Worm (Caenorhabditis elegans) whole organism, late embryonic: ENCODE measurements around the gene sri-54.

Experiments used
- C08G9.2 ChIP-seq: sonication (generic microtip); optimal IDR thresholded peaks from 2 replicates; lab custom pipeline; 2016; ENCODE audit warnings: mild to moderate bottlenecking, missing genetic modification characterization, moderate library complexity, missing compliant biosample characterization
- F13H6.1 ChIP-seq: sonication (generic microtip); optimal IDR thresholded peaks from 2 replicates; lab custom pipeline; 2016; ENCODE audit warnings: missing genetic modification characterization, missing compliant biosample characterization
- Y22D7AL.16 ChIP-seq: sonication (generic microtip); optimal IDR thresholded peaks from 2 replicates; lab custom pipeline; 2016; ENCODE audit warnings: missing genetic modification characterization, missing compliant biosample characterization
- ahr-1 ChIP-seq: sonication (generic microtip); optimal IDR thresholded peaks from 2 replicates; lab custom pipeline; 2016; ENCODE audit warnings: missing genetic modification characterization, missing compliant biosample characterization
- ama-1 ChIP-seq: fragments of 150-350 bp; optimal IDR thresholded peaks from 2 replicates; lab custom pipeline; 2014
- ceh-2 ChIP-seq: sonication (generic microtip); optimal IDR thresholded peaks from 2 replicates; lab custom pipeline; 2016; ENCODE audit warnings: missing genotype, missing genetic modification characterization, missing compliant biosample characterization
- ceh-24 ChIP-seq: sonication (generic microtip); optimal IDR thresholded peaks from 2 replicates; lab custom pipeline; 2016; ENCODE audit warnings: mild to moderate bottlenecking, missing genetic modification characterization, missing compliant biosample characterization
- ceh-31 ChIP-seq: sonication (generic microtip); optimal IDR thresholded peaks from 2 replicates; lab custom pipeline; 2016; ENCODE audit warnings: missing genetic modification characterization, missing compliant biosample characterization
- ceh-45 ChIP-seq: fragments of 200-800 bp; sonication (Bioruptor generic); IDR thresholded peaks from 2 replicates; pipeline ENCODE4 v1.3.6; 2022; ENCODE audit warnings: missing genetic modification reagents, missing genetic modification characterization, missing compliant biosample characterization
- ceh-6 ChIP-seq: fragments of 200-800 bp; sonication (Bioruptor generic); optimal IDR thresholded peaks from 2 replicates; lab custom pipeline; 2018; ENCODE audit warnings: mild to moderate bottlenecking, missing genetic modification characterization, missing compliant biosample characterization
- dmd-4 ChIP-seq: sonication (generic microtip); optimal IDR thresholded peaks from 2 replicates; lab custom pipeline; 2016; ENCODE audit warnings: borderline replicate concordance, missing genetic modification characterization, missing compliant biosample characterization
- dve-1 ChIP-seq: sonication (generic microtip); optimal IDR thresholded peaks from 2 replicates; lab custom pipeline; 2017; ENCODE audit warnings: antibody characterized with exemption, mild to moderate bottlenecking, missing genetic modification characterization, missing compliant biosample characterization
- elt-2 ChIP-seq: sonication (generic microtip); optimal IDR thresholded peaks from 2 replicates; lab custom pipeline; 2016; ENCODE audit warnings: missing genetic modification reagents, missing genetic modification characterization, missing compliant biosample characterization
- elt-4 ChIP-seq: sonication (generic microtip); optimal IDR thresholded peaks from 2 replicates; lab custom pipeline; 2016; ENCODE audit warnings: missing genetic modification characterization, missing compliant biosample characterization
- eyg-1 ChIP-seq: sonication (generic microtip); optimal IDR thresholded peaks from 2 replicates; lab custom pipeline; 2016; ENCODE audit warnings: missing genotype, missing genetic modification characterization, missing compliant biosample characterization
- fax-1 ChIP-seq: sonication (generic microtip); optimal IDR thresholded peaks from 2 replicates; lab custom pipeline; 2016; ENCODE audit warnings: missing genotype, missing genetic modification characterization, missing compliant biosample characterization
- hlh-13 ChIP-seq: fragments of 200-800 bp; sonication (Bioruptor generic); optimal IDR thresholded peaks from 2 replicates; lab custom pipeline; 2018; ENCODE audit warnings: mild to moderate bottlenecking, missing genetic modification characterization, missing compliant biosample characterization
- hlh-15 ChIP-seq: sonication (generic microtip); optimal IDR thresholded peaks from 2 replicates; lab custom pipeline; 2016; ENCODE audit warnings: missing genetic modification characterization, missing compliant biosample characterization
- hlh-30 ChIP-seq: sonication (generic microtip); optimal IDR thresholded peaks from 2 replicates; lab custom pipeline; 2017; ENCODE audit warnings: antibody characterized with exemption, missing genetic modification characterization, missing compliant biosample characterization; ENCODE audit not compliant: insufficient read depth
- hlh-6 ChIP-seq: sonication (generic microtip); optimal IDR thresholded peaks from 2 replicates; lab custom pipeline; 2016; ENCODE audit warnings: missing genotype, missing genetic modification characterization, missing compliant biosample characterization
- hlh-8 ChIP-seq: sonication (generic microtip); optimal IDR thresholded peaks from 2 replicates; lab custom pipeline; 2016; ENCODE audit warnings: missing genotype, missing genetic modification characterization, missing compliant biosample characterization
- lin-11 ChIP-seq: fragments of 200-800 bp; sonication (Bioruptor generic); optimal IDR thresholded peaks from 2 replicates; lab custom pipeline; 2018; ENCODE audit warnings: mild to moderate bottlenecking, missing genetic modification characterization, missing compliant biosample characterization
- nfya-1 ChIP-seq: sonication (generic microtip); optimal IDR thresholded peaks from 2 replicates; lab custom pipeline; 2017; ENCODE audit warnings: missing genetic modification characterization, mild to moderate bottlenecking, missing compliant biosample characterization, antibody characterized with exemption, moderate library complexity
- nhr-11 ChIP-seq: fragments of 150-350 bp; optimal IDR thresholded peaks from 2 replicates; lab custom pipeline; 2014; ENCODE audit warnings: missing biosample characterization, missing genetic modification characterization
- odd-2 ChIP-seq: sonication (generic microtip); optimal IDR thresholded peaks from 2 replicates; lab custom pipeline; 2017; ENCODE audit warnings: antibody characterized with exemption, mild to moderate bottlenecking, missing genetic modification characterization, missing compliant biosample characterization
- pag-3 ChIP-seq: sonication (generic microtip); optimal IDR thresholded peaks from 2 replicates; lab custom pipeline; 2016; ENCODE audit warnings: missing compliant biosample characterization, missing genetic modification characterization, borderline replicate concordance
- pat-9 ChIP-seq: fragments of 200-800 bp; sonication (Bioruptor generic); optimal IDR thresholded peaks from 2 replicates; lab custom pipeline; 2018; ENCODE audit warnings: mild to moderate bottlenecking, missing genetic modification characterization, moderate library complexity, missing compliant biosample characterization
- pax-1 ChIP-seq: fragments of 150-350 bp; optimal IDR thresholded peaks from 2 replicates; lab custom pipeline; 2014; ENCODE audit warnings: missing biosample characterization, missing genetic modification characterization
- pha-2 ChIP-seq: sonication (generic microtip); optimal IDR thresholded peaks from 2 replicates; lab custom pipeline; 2017; ENCODE audit warnings: mild to moderate bottlenecking, missing genetic modification characterization, missing compliant biosample characterization
- pha-4 ChIP-seq: fragments of 150-350 bp; optimal IDR thresholded peaks from 2 replicates; lab custom pipeline; 2018; ENCODE audit warnings: missing biosample characterization, missing genetic modification reagents, missing genetic modification characterization
- pros-1 ChIP-seq: fragments of 150-350 bp; optimal IDR thresholded peaks from 2 replicates; lab custom pipeline; 2014; ENCODE audit warnings: missing biosample characterization, missing genetic modification reagents, missing genetic modification characterization
- ref-2 ChIP-seq: sonication (generic microtip); optimal IDR thresholded peaks from 2 replicates; lab custom pipeline; 2016; ENCODE audit warnings: missing genetic modification characterization, missing compliant biosample characterization
- rnt-1 ChIP-seq: sonication (generic microtip); optimal IDR thresholded peaks from 2 replicates; lab custom pipeline; 2016; ENCODE audit warnings: missing genetic modification characterization, missing compliant biosample characterization
- sdc-2 ChIP-seq: sonication (generic microtip); optimal IDR thresholded peaks from 2 replicates; lab custom pipeline; 2016; ENCODE audit warnings: missing genotype, missing genetic modification characterization, missing compliant biosample characterization
- sox-4 ChIP-seq: sonication (generic microtip); optimal IDR thresholded peaks from 2 replicates; lab custom pipeline; 2017; ENCODE audit warnings: mild to moderate bottlenecking, missing genetic modification characterization, inconsistent platforms, missing compliant biosample characterization
- syd-9 ChIP-seq: sonication (generic microtip); optimal IDR thresholded peaks from 2 replicates; lab custom pipeline; 2016; ENCODE audit warnings: mild to moderate bottlenecking, missing genetic modification characterization, moderate library complexity, missing compliant biosample characterization
- tbx-2 ChIP-seq: sonication (generic microtip); optimal IDR thresholded peaks from 2 replicates; lab custom pipeline; 2016; ENCODE audit warnings: missing genetic modification characterization, missing compliant biosample characterization
- ttx-3 ChIP-seq: sonication (generic microtip); optimal IDR thresholded peaks from 2 replicates; lab custom pipeline; 2016; ENCODE audit warnings: missing genetic modification reagents, missing genetic modification characterization, missing compliant biosample characterization
- unc-3 ChIP-seq, 2 experiments: fragments of 200-800 bp in 1 of 2; sonication (Bioruptor generic) in 1 of 2; sonication (generic microtip) in 1 of 2; conservative IDR thresholded peaks in 1 of 2; optimal IDR thresholded peaks in 1 of 2; 2 replicates each; pipeline versions ENCODE4 v1.3.6 to Lab custom; 2016 to 2022; ENCODE audit warnings: missing compliant biosample characterization in 2 of 2, missing genetic modification characterization in 2 of 2, missing genetic modification reagents in 1 of 2
- unc-42 ChIP-seq: sonication (generic microtip); optimal IDR thresholded peaks from 2 replicates; lab custom pipeline; 2016; ENCODE audit warnings: missing genotype, missing genetic modification characterization, missing compliant biosample characterization
- unc-55 ChIP-seq: sonication (generic microtip); optimal IDR thresholded peaks from 2 replicates; lab custom pipeline; 2017; ENCODE audit warnings: missing biosample characterization, missing genetic modification reagents, missing genetic modification characterization
- zip-5 ChIP-seq: sonication (generic microtip); optimal IDR thresholded peaks from 2 replicates; lab custom pipeline; 2016; ENCODE audit warnings: missing genetic modification characterization, missing compliant biosample characterization
- ztf-16 ChIP-seq: sonication (generic microtip); optimal IDR thresholded peaks from 2 replicates; lab custom pipeline; 2017; ENCODE audit warnings: missing genetic modification characterization, missing compliant biosample characterization

The sri-54 gene

ce11 chrII:3118907-3119382, 18.8 kb downstream of the sri-54 start, which contains the start of gene T10D4.6 (continued):
- TF ChIP-seq Y22D7AL.16 (tag; lab: Kevin White, UChicago): no peak
- TF ChIP-seq nfya-1 (tag; lab: Kevin White, UChicago): peak; percentile 42
- peak; percentile 27 for TF ChIP-seq ceh-31 (tag; lab: Kevin White, UChicago)

ce11 chrII:3117471-3117870, 20.2 kb downstream of the sri-54 start, which contains the start of gene T10D4.7:
T10D4.7 (plus strand) TSS chrII:3117771.
- TF ChIP-seq F13H6.1 (tag; lab: Kevin White, UChicago) (no peak), zip-5 (no peak), lin-11 (tag; lab: Kevin White, UChicago) (no peak), eyg-1 (no peak), syd-9 (tag; lab: Kevin White, UChicago) (no peak)

ce11 chrII:3113934-3114333, 23.8 kb downstream of the sri-54 start, which contains the start of gene clec-123:
clec-123 (plus strand) TSS chrII:3114234.
- TF ChIP-seq unc-42 (tag; lab: Kevin White, UChicago) (no peak), dve-1 (no peak), ref-2 (no peak), ceh-6 (GFP tag; lab: Kevin White, UChicago) (no peak), hlh-30 (no peak), hlh-13 (GFP tag; lab: Kevin White, UChicago) (no peak), hlh-15 (tag; lab: Kevin White, UChicago) (no peak), ztf-16 (tag; lab: Kevin White, UChicago) (no peak), ceh-45 (GFP tag; lab: Robert Waterston, UW) (no peak), ahr-1 (tag; lab: Kevin White, UChicago) (no peak), ceh-2 (tag; lab: Kevin White, UChicago) (no peak), nhr-11 (tag; lab: Kevin White, UChicago) (no peak), sox-4 (tag; lab: Kevin White, UChicago) (no peak), hlh-8 (tag; lab: Kevin White, UChicago) (no peak), pag-3 (no peak)

- no peak for TF ChIP-seq ceh-24
- TF ChIP-seq pha-2 (tag; lab: Kevin White, UChicago): no peak
- no peak for TF ChIP-seq C08G9.2 (tag; lab: Kevin White, UChicago)
- TF ChIP-seq fax-1 (tag; lab: Kevin White, UChicago): no peak
- no peak for TF ChIP-seq pax-1 (tag; lab: Kevin White, UChicago)
- TF ChIP-seq unc-55 (GFP tag; lab: Kevin White, UChicago): no peak
- TF ChIP-seq tbx-2: no peak
- TF ChIP-seq pha-4: no peak
- no peak for TF ChIP-seq dmd-4
- no peak for TF ChIP-seq sdc-2 (tag; lab: Kevin White, UChicago)
- TF ChIP-seq sox-4 (tag; lab: Kevin White, UChicago): no peak
- no peak for TF ChIP-seq dve-1
- no peak for TF ChIP-seq odd-2
- TF ChIP-seq hlh-15 (tag; lab: Kevin White, UChicago): no peak
Observed at ce11 chrII:3113289-3113688, 24.4 kb downstream of the sri-54 start.

- TF ChIP-seq pat-9 (no peak), ama-1 (lab: Kevin White, UChicago) (no peak), ceh-31 (tag; lab: Kevin White, UChicago) (no peak), zip-5 (no peak), rnt-1 (tag; lab: Kevin White, UChicago) (no peak), hlh-6 (no peak), nhr-11 (tag; lab: Kevin White, UChicago) (no peak), ceh-24 (no peak), F13H6.1 (tag; lab: Kevin White, UChicago) (no peak), unc-3 (GFP tag; conservative IDR thresholded peaks at IDR 0.05; lab: Robert Waterston, UW) (no peak), unc-3 (tag; optimal IDR thresholded peaks at IDR 0.05; lab: Kevin White, UChicago) (no peak), pros-1 (tag; lab: Kevin White, UChicago) (no peak), elt-2 (no peak), dmd-4 (no peak), elt-4 (tag; lab: Kevin White, UChicago) (no peak), fax-1 (tag; lab: Kevin White, UChicago) (no peak), unc-55 (GFP tag; lab: Kevin White, UChicago) (no peak), ttx-3 (tag; lab: Kevin White, UChicago) (no peak)
Observed at ce11 chrII:3112313-3112712, 25.4 kb downstream of the sri-54 start, which contains the start of gene Y25C1A.2. Y25C1A.2 (plus strand) TSS chrII:3112613.
